Worm (Caenorhabditis elegans): Measurements from ENCODE around the gene flp-21.

- TF ChIP-seq unc-62 (GFP tag; optimal IDR thresholded peaks at IDR 0.05) (peak; percentile 98), bed-1 (GFP tag; IDR thresholded peaks at IDR 0.05) (no peak), sea-2 (GFP tag; IDR thresholded peaks at IDR 0.05) (no peak), F49E8.2 (tag; optimal IDR thresholded peaks at IDR 0.05; ENCODE audit: insufficient read depth) (no peak), nfya-2 (GFP tag; IDR thresholded peaks at IDR 0.05) (no peak), ceh-100 (GFP tag; IDR thresholded peaks at IDR 0.05) (no peak), Y79H2A.3 (GFP tag; conservative IDR thresholded peaks at IDR 0.05) (no peak)
Measured at ce11 chrV:7744068-7744467, 49.1 kb upstream of the flp-21 start.

All from whole organism, young adult.